Worm (Caenorhabditis elegans): ENCODE data around the gene C14A4.7.

The C14A4.7 gene

ce11 chrII:10569498-10569897, 26.9 kb downstream of the C14A4.7 start:
- TF ChIP-seq unc-55 (GFP tag; optimal IDR thresholded peaks at IDR 0.05) (peak; percentile 13), ceh-18 (tag; optimal IDR thresholded peaks at IDR 0.05) (no peak), npax-4 (tag; optimal IDR thresholded peaks at IDR 0.05) (no peak)

- TF ChIP-seq ceh-22 (tag; optimal IDR thresholded peaks at IDR 0.05) (no peak), ceh-24 (tag; optimal IDR thresholded peaks at IDR 0.05) (no peak), ceh-19 (GFP tag; optimal IDR thresholded peaks at IDR 0.05) (no peak), hlh-30 (tag; optimal IDR thresholded peaks at IDR 0.05; ENCODE audit: insufficient read depth) (no peak), odd-2 (tag; optimal IDR thresholded peaks at IDR 0.05) (no peak), nfya-1 (tag; optimal IDR thresholded peaks at IDR 0.05) (no peak), npax-4 (tag; optimal IDR thresholded peaks at IDR 0.05) (no peak), ceh-45 (GFP tag; IDR thresholded peaks at IDR 0.05) (no peak), ref-2 (tag; optimal IDR thresholded peaks at IDR 0.05) (no peak), eyg-1 (tag; optimal IDR thresholded peaks at IDR 0.05) (no peak), F13H6.1 (tag; optimal IDR thresholded peaks at IDR 0.05) (no peak), sox-4 (tag; optimal IDR thresholded peaks at IDR 0.05) (no peak), dve-1 (tag; optimal IDR thresholded peaks at IDR 0.05) (no peak), dmd-4 (tag; optimal IDR thresholded peaks at IDR 0.05; ENCODE audit: borderline replicate concordance) (no peak), fkh-6 (tag; optimal IDR thresholded peaks at IDR 0.05) (no peak)
Observed at ce11 chrII:10566458-10566857, 29.9 kb downstream of the C14A4.7 start.

DNA sequence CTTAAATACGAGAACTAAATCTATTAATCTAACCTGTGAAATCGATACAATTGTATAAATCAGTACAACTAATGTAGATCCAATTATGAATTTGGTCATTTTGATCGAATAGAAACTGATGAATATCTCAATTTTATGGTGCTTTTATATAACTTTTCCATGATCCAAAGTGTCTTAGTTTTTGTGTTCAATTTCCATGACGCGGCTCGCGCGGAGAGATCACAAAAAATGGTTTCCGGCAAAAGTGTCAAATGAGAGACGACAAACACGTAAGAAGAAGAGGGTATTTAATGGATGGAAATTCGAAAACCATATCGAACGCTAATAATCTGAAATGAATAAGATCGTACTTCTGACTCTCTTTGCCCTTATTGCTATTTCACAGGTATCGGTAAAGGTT, 31.8 kb downstream of the C14A4.7 start, which contains the start of the genes C06A1.6 and C06A1.7:
Gene C06A1.6, minus strand, starts transcription at position 101 of the 400 bp plus-strand sequence.
Gene C06A1.7, plus strand, starts transcription at position 314 of the 400 bp plus-strand sequence.
- no peak for TF ChIP-seq Y22D7AL.16 (tag; optimal IDR thresholded peaks at IDR 0.05)
- no peak for TF ChIP-seq ceh-31 (tag; optimal IDR thresholded peaks at IDR 0.05)
- no peak for TF ChIP-seq pha-2 (tag; optimal IDR thresholded peaks at IDR 0.05)
- TF ChIP-seq sdc-2 (tag; optimal IDR thresholded peaks at IDR 0.05), result no peak
- no peak for TF ChIP-seq elt-4 (tag; optimal IDR thresholded peaks at IDR 0.05)

DNA sequence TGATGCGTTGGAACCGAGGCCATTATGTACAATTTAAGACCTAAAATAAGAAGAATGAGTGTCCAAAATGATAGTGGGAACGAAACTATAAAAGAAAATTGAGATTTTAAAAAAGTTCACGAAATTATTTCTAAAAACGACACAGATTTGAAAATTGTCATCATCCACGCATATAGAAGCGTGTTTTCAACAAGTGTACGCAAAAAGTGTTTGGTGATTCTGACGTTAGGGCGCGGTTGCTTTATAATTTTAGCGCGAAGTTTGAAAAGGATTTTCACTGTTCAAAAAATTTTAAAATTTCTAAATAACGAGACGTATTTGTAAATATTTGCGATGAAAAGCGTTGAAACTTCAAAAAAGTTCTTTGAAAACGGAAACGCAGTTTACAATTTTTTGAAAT, 33.0 kb downstream of the C14A4.7 start, which contains the start of gene cdc-48.1:
Gene cdc-48.1, minus strand, starts transcription at position 40 of the 400 bp plus-strand sequence.
- TF ChIP-seq ceh-2 (tag; optimal IDR thresholded peaks at IDR 0.05) (peak; percentile 74), tbx-7 (tag; optimal IDR thresholded peaks at IDR 0.05) (peak; percentile 68), ceh-19 (GFP tag; optimal IDR thresholded peaks at IDR 0.05) (peak; percentile 84), fkh-10 (GFP tag; optimal IDR thresholded peaks at IDR 0.05) (peak; percentile 92), ceh-24 (tag; optimal IDR thresholded peaks at IDR 0.05) (peak; percentile 57), ref-2 (tag; optimal IDR thresholded peaks at IDR 0.05) (peak; percentile 99), pag-3 (tag; optimal IDR thresholded peaks at IDR 0.05; ENCODE audit: borderline replicate concordance) (peak; percentile 93), gmeb-2 (tag; optimal IDR thresholded peaks at IDR 0.05) (peak; percentile 77), ceh-18 (tag; optimal IDR thresholded peaks at IDR 0.05) (peak; percentile 100), sox-2 (GFP tag; IDR thresholded peaks at IDR 0.05) (peak; percentile 86), hlh-30 (tag; optimal IDR thresholded peaks at IDR 0.05; ENCODE audit: insufficient read depth) (peak; percentile 89), sox-4 (tag; optimal IDR thresholded peaks at IDR 0.05) (peak; percentile 68), nhr-11 (tag; optimal IDR thresholded peaks at IDR 0.05) (peak; percentile 100), dve-1 (tag; optimal IDR thresholded peaks at IDR 0.05) (peak; percentile 99), hlh-8 (tag; optimal IDR thresholded peaks at IDR 0.05) (peak; percentile 87), ceh-45 (GFP tag; IDR thresholded peaks at IDR 0.05) (peak; percentile 68; the same call in 1 of the 2 replicates), ceh-48 (tag; optimal IDR thresholded peaks at IDR 0.05) (peak; percentile 81), zip-5 (tag; optimal IDR thresholded peaks at IDR 0.05) (peak; percentile 30), hlh-6 (tag; optimal IDR thresholded peaks at IDR 0.05) (peak; percentile 35), T23F11.4 (GFP tag; optimal IDR thresholded peaks at IDR 0.05) (peak; percentile 85), lin-11 (tag; optimal IDR thresholded peaks at IDR 0.05) (peak; percentile 70), C38D4.7 (GFP tag; optimal IDR thresholded peaks at IDR 0.05) (peak; percentile 46), Y22D7AL.16 (tag; optimal IDR thresholded peaks at IDR 0.05) (peak; percentile 77), K09A11.1 (tag; optimal IDR thresholded peaks at IDR 0.05; ENCODE audit: insufficient read depth) (peak; percentile 90), pat-9 (tag; optimal IDR thresholded peaks at IDR 0.05) (peak; percentile 92), lim-6 (tag; optimal IDR thresholded peaks at IDR 0.05) (peak; percentile 89), nfya-1 (tag; optimal IDR thresholded peaks at IDR 0.05) (peak; percentile 99), pros-1 (tag; optimal IDR thresholded peaks at IDR 0.05) (peak; percentile 91), ets-4 (tag; optimal IDR thresholded peaks at IDR 0.05) (peak; percentile 95), C08G9.2 (tag; optimal IDR thresholded peaks at IDR 0.05) (peak; percentile 84), rnt-1 (tag; optimal IDR thresholded peaks at IDR 0.05) (peak; percentile 98), ceh-6 (GFP tag; optimal IDR thresholded peaks at IDR 0.05) (peak; percentile 68), sdc-2 (tag; optimal IDR thresholded peaks at IDR 0.05) (peak; percentile 79), ceh-14 (tag; optimal IDR thresholded peaks at IDR 0.05) (peak; percentile 98), ceh-31 (tag; optimal IDR thresholded peaks at IDR 0.05) (peak; percentile 98)

Data from whole organism, late embryonic.